Fruit fly (Drosophila melanogaster): ENCODE measurements around the gene Fas2.

DNA sequence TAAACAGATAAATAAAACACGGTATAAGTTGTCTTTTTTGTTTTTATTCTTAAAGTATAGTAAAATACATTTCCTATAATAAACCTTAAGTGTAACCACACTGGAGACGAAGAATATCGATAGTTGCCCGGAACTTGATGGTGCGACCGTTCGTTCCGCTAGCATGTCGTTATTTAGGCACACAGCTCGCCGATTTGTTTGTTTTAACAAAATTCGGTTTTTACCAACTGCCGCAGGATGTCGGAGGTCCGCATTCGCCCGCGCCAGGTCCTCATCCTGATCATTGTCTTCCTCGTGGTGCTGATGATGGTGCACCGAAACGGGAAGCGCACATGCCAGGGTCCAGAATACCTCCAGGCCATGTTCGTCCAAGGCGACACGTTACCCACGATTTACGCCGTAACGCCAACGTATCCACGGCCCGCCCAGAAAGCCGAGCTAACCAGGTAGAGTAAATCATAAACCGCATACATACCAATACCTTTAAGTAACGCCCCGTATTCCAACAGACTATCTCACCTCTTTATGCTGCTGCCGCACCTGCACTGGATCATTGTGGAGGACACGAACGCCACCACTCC, 74.8 kb downstream of the Fas2 start, which contains the start of gene GlcAT-I:
- TF ChIP-seq ovo (GFP tag; optimal IDR thresholded peaks at IDR 0.05) (no peak), toe (GFP tag; optimal IDR thresholded peaks at IDR 0.05) (no peak), cnc (optimal IDR thresholded peaks at IDR 0.05) (no peak), CG7045 (GFP tag; optimal IDR thresholded peaks at IDR 0.05) (no peak), CG14711 (tag; optimal IDR thresholded peaks at IDR 0.05) (no peak), Mnt (GFP tag; optimal IDR thresholded peaks at IDR 0.05) (no peak), Crg-1 (GFP tag; optimal IDR thresholded peaks at IDR 0.05) (no peak), cic (GFP tag; optimal IDR thresholded peaks at IDR 0.05) (no peak), Clk (GFP tag; optimal IDR thresholded peaks at IDR 0.05) (no peak), CG5204 (GFP tag; optimal IDR thresholded peaks at IDR 0.05) (no peak), tj (GFP tag; optimal IDR thresholded peaks at IDR 0.05) (no peak)

Measured in whole organism, adult.